Fruit fly (Drosophila melanogaster): ENCODE data around the gene CG32645.
A peak's percentile ranks its signal among the peaks of the same experiment; 100 is the strongest.

Gene CG32645

DNA sequence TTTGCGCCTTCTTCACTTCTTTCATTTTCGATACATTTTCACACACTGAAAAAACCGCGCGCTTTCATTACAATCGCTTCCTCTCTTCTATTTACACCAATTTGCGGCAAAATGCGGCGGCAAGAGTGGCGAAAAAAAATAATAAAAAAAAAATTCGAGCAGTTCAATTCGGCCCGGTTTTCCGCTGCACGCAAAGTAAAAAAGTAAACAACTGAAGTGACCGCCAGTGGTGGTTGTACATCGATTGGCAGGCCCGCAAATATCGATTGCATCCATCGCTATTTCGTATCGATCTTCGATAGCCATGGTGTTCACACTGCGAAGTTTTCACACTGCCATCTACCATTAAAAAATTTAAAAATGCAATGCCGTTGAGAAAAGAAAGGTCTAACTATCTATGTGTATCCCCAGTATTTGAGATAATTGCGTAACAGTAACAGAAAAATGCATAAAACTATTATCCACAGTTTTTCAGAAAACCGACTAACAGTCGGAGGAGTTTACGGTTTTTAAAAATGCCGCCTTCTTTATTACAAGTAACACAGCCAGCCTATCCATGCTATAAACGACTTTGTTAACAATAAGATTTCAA lies 26.7 kb upstream of the CG32645 start, which contains the start of gene Chpf:
TSS of gene Chpf (minus strand) at position 225 of the 592 bp plus-strand sequence.
- TF ChIP-seq Abd-B (GFP tag; optimal IDR thresholded peaks at IDR 0.05) (no peak), psq (GFP tag; optimal IDR thresholded peaks at IDR 0.05) (peak; percentile 74), pan (optimal IDR thresholded peaks at IDR 0.05) (no peak), fru (GFP tag; optimal IDR thresholded peaks at IDR 0.05) (no peak), CG9705 (GFP tag; optimal IDR thresholded peaks at IDR 0.05) (no peak), h (GFP tag; optimal IDR thresholded peaks at IDR 0.05) (peak; percentile 5), woc (GFP tag; optimal IDR thresholded peaks at IDR 0.05) (peak; percentile 8), usp (GFP tag; optimal IDR thresholded peaks at IDR 0.05) (no peak), ey (GFP tag; optimal IDR thresholded peaks at IDR 0.05) (peak; percentile 8), GATAd (GFP tag; optimal IDR thresholded peaks at IDR 0.05) (no peak), Dif (GFP tag; optimal IDR thresholded peaks at IDR 0.05; ENCODE audit: partially characterized antibody) (no peak), tai (GFP tag; optimal IDR thresholded peaks at IDR 0.05) (peak; percentile 10), Vsx2 (GFP tag; optimal IDR thresholded peaks at IDR 0.05; ENCODE audit: partially characterized antibody) (no peak), OdsH (GFP tag; optimal IDR thresholded peaks at IDR 0.05) (no peak), Mio (GFP tag; optimal IDR thresholded peaks at IDR 0.05) (no peak), rgr (GFP tag; optimal IDR thresholded peaks at IDR 0.05) (no peak), HLH106 (tag; optimal IDR thresholded peaks at IDR 0.05) (no peak), CrebA (GFP tag; optimal IDR thresholded peaks at IDR 0.05; ENCODE audit: borderline replicate concordance) (no peak), N (GFP tag; optimal IDR thresholded peaks at IDR 0.05) (no peak), Rel (GFP tag; optimal IDR thresholded peaks at IDR 0.05) (no peak), Rel (tag; optimal IDR thresholded peaks at IDR 0.05) (no peak), jim (GFP tag; optimal IDR thresholded peaks at IDR 0.05) (no peak), CG32264 (GFP tag; optimal IDR thresholded peaks at IDR 0.05) (no peak), dl (GFP tag; optimal IDR thresholded peaks at IDR 0.05; ENCODE audit: insufficient read depth in 1 of 2, partially characterized antibody in 2 of 2) (no peak), Hr83 (GFP tag; optimal IDR thresholded peaks at IDR 0.05; ENCODE audit: poor library complexity, severe bottlenecking) (peak; percentile 18), Hnf4 (GFP tag; optimal IDR thresholded peaks at IDR 0.05) (no peak), br (GFP tag; optimal IDR thresholded peaks at IDR 0.05) (no peak), dmrt93B (GFP tag; optimal IDR thresholded peaks at IDR 0.05) (no peak), Dfd (GFP tag; optimal IDR thresholded peaks at IDR 0.05) (no peak), sv (GFP tag; optimal IDR thresholded peaks at IDR 0.05) (no peak), Myc (optimal IDR thresholded peaks at IDR 0.05) (no peak), Sp1 (GFP tag; optimal IDR thresholded peaks at IDR 0.05) (no peak), lola (GFP tag; optimal IDR thresholded peaks at IDR 0.05) (no peak), foxo (GFP tag; optimal IDR thresholded peaks at IDR 0.05) (no peak), Hr78 (GFP tag; optimal IDR thresholded peaks at IDR 0.05) (no peak), Jra (GFP tag; optimal IDR thresholded peaks at IDR 0.05) (no peak), dsf (GFP tag; optimal IDR thresholded peaks at IDR 0.05; ENCODE audit: borderline replicate concordance) (no peak), sage (GFP tag; optimal IDR thresholded peaks at IDR 0.05) (no peak)

DNA sequence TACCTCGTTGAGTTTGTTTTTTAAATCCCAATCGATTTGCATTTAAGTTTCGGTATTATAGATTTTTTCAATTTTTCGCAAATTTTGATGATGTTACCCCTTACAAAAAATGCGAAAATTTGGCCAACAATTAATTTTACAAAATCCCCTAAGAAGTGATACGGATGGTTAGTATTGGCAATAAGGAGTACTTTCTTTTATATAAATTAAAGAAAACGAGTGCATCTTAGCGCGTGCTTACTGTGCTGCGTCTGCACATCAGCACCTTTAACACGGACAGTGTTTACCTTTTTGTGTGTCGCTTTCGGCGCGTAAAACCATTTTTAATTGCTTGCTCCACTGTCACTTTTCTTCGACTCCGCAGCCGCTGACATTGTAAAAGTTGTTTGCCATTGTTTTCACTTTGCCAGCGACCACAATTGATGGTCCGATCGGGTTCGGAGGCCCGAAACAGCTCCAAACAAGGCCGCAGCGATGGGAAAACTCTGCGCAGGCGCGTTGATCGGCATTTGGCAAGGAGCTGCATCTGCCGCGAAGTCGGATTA lies 25.1 kb upstream of the CG32645 start:
- TF ChIP-seq br (GFP tag; optimal IDR thresholded peaks at IDR 0.05) (no peak), GATAd (GFP tag; optimal IDR thresholded peaks at IDR 0.05) (no peak), OdsH (GFP tag; optimal IDR thresholded peaks at IDR 0.05) (no peak), Vsx2 (GFP tag; optimal IDR thresholded peaks at IDR 0.05; ENCODE audit: partially characterized antibody) (no peak)

DNA sequence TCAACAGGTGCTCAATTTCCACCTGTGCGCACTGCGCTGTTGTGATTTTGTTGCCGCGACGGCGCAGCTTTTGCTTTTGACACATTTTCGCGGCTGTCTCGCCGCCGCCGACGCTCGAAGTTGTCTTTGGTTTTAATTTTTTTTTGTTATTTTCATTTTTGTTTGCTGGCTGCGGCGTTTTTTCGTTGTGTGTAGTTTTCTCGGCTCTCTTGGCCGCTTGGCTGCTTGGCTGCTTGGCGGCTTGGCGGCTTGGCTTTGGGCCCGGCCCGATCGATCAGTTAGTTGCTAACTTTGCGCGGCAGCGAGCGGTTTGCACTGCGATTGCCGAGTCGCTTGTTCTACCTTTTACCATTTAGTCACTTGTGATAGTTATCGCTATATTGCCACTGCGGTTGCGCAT lies 24.1 kb upstream of the CG32645 start, which contains the start of gene CG42237:
TSS of gene CG42237 (plus strand) at position 271 of the 400 bp plus-strand sequence.
- TF ChIP-seq Mio (GFP tag; optimal IDR thresholded peaks at IDR 0.05) (no peak), woc (GFP tag; optimal IDR thresholded peaks at IDR 0.05) (no peak), usp (GFP tag; optimal IDR thresholded peaks at IDR 0.05) (no peak), sv (GFP tag; optimal IDR thresholded peaks at IDR 0.05) (no peak), Hnf4 (GFP tag; optimal IDR thresholded peaks at IDR 0.05) (no peak), foxo (GFP tag; optimal IDR thresholded peaks at IDR 0.05) (no peak), CG9705 (GFP tag; optimal IDR thresholded peaks at IDR 0.05) (no peak), Myc (optimal IDR thresholded peaks at IDR 0.05) (no peak), dmrt93B (GFP tag; optimal IDR thresholded peaks at IDR 0.05) (no peak), lola (GFP tag; optimal IDR thresholded peaks at IDR 0.05) (no peak), dsf (GFP tag; optimal IDR thresholded peaks at IDR 0.05; ENCODE audit: borderline replicate concordance) (no peak), fru (GFP tag; optimal IDR thresholded peaks at IDR 0.05) (no peak), dl (GFP tag; optimal IDR thresholded peaks at IDR 0.05; ENCODE audit: insufficient read depth in 1 of 2, partially characterized antibody in 2 of 2) (no peak), jim (GFP tag; optimal IDR thresholded peaks at IDR 0.05) (no peak), Rel (GFP tag; optimal IDR thresholded peaks at IDR 0.05) (no peak), Rel (tag; optimal IDR thresholded peaks at IDR 0.05) (no peak), Hr83 (GFP tag; optimal IDR thresholded peaks at IDR 0.05; ENCODE audit: poor library complexity, severe bottlenecking) (no peak), Vsx2 (GFP tag; optimal IDR thresholded peaks at IDR 0.05; ENCODE audit: partially characterized antibody) (no peak)
